Worm (Caenorhabditis elegans) whole organism, late embryonic: ENCODE measurements around the gene F09F9.5.
A peak's percentile ranks its signal among the peaks of the same experiment; 100 is the strongest.

Source experiments
- F13H6.1 ChIP-seq: sonication (generic microtip); optimal IDR thresholded peaks from 2 replicates; lab custom pipeline; 2016; ENCODE audit warnings: missing genetic modification characterization, missing compliant biosample characterization
- K09A11.1 ChIP-seq: sonication (generic microtip); optimal IDR thresholded peaks from 2 replicates; lab custom pipeline; 2017; ENCODE audit warnings: antibody characterized with exemption, mild to moderate bottlenecking, missing genetic modification characterization, missing compliant biosample characterization; ENCODE audit not compliant: insufficient read depth
- Y22D7AL.16 ChIP-seq: sonication (generic microtip); optimal IDR thresholded peaks from 2 replicates; lab custom pipeline; 2016; ENCODE audit warnings: missing genetic modification characterization, missing compliant biosample characterization
- ahr-1 ChIP-seq: sonication (generic microtip); optimal IDR thresholded peaks from 2 replicates; lab custom pipeline; 2016; ENCODE audit warnings: missing genetic modification characterization, missing compliant biosample characterization
- ceh-18 ChIP-seq: sonication (generic microtip); optimal IDR thresholded peaks from 2 replicates; lab custom pipeline; 2016; ENCODE audit warnings: missing genetic modification characterization, missing compliant biosample characterization
- ceh-24 ChIP-seq: sonication (generic microtip); optimal IDR thresholded peaks from 2 replicates; lab custom pipeline; 2016; ENCODE audit warnings: mild to moderate bottlenecking, missing genetic modification characterization, missing compliant biosample characterization
- ceh-31 ChIP-seq: sonication (generic microtip); optimal IDR thresholded peaks from 2 replicates; lab custom pipeline; 2016; ENCODE audit warnings: missing genetic modification characterization, missing compliant biosample characterization
- ceh-45 ChIP-seq: fragments of 200-800 bp; sonication (Bioruptor generic); IDR thresholded peaks from 2 replicates; pipeline ENCODE4 v1.3.6; 2022; ENCODE audit warnings: missing genetic modification reagents, missing genetic modification characterization, missing compliant biosample characterization
- ceh-48 ChIP-seq: sonication (generic microtip); optimal IDR thresholded peaks from 2 replicates; lab custom pipeline; 2016; ENCODE audit warnings: missing genetic modification characterization, inconsistent platforms, missing compliant biosample characterization
- che-1 ChIP-seq: sonication (generic microtip); optimal IDR thresholded peaks from 2 replicates; lab custom pipeline; 2016; ENCODE audit warnings: mild to moderate bottlenecking, missing genetic modification characterization, missing compliant biosample characterization
- dve-1 ChIP-seq: sonication (generic microtip); optimal IDR thresholded peaks from 2 replicates; lab custom pipeline; 2017; ENCODE audit warnings: antibody characterized with exemption, mild to moderate bottlenecking, missing genetic modification characterization, missing compliant biosample characterization
- fkh-10 ChIP-seq: fragments of 150-350 bp; optimal IDR thresholded peaks from 2 replicates; lab custom pipeline; 2014; ENCODE audit warnings: missing biosample characterization, missing genetic modification reagents, missing genetic modification characterization
- gmeb-2 ChIP-seq: sonication (generic microtip); optimal IDR thresholded peaks from 2 replicates; lab custom pipeline; 2016; ENCODE audit warnings: missing genetic modification characterization, inconsistent platforms, missing compliant biosample characterization
- hlh-15 ChIP-seq: sonication (generic microtip); optimal IDR thresholded peaks from 2 replicates; lab custom pipeline; 2016; ENCODE audit warnings: missing genetic modification characterization, missing compliant biosample characterization
- hlh-6 ChIP-seq: sonication (generic microtip); optimal IDR thresholded peaks from 2 replicates; lab custom pipeline; 2016; ENCODE audit warnings: missing genotype, missing genetic modification characterization, missing compliant biosample characterization
- hlh-8 ChIP-seq: sonication (generic microtip); optimal IDR thresholded peaks from 2 replicates; lab custom pipeline; 2016; ENCODE audit warnings: missing genotype, missing genetic modification characterization, missing compliant biosample characterization
- nhr-11 ChIP-seq: fragments of 150-350 bp; optimal IDR thresholded peaks from 2 replicates; lab custom pipeline; 2014; ENCODE audit warnings: missing biosample characterization, missing genetic modification characterization
- npax-4 ChIP-seq: sonication (generic microtip); optimal IDR thresholded peaks from 2 replicates; lab custom pipeline; 2016; ENCODE audit warnings: missing genetic modification characterization, missing compliant biosample characterization
- odd-2 ChIP-seq: sonication (generic microtip); optimal IDR thresholded peaks from 2 replicates; lab custom pipeline; 2017; ENCODE audit warnings: antibody characterized with exemption, mild to moderate bottlenecking, missing genetic modification characterization, missing compliant biosample characterization
- pag-3 ChIP-seq: sonication (generic microtip); optimal IDR thresholded peaks from 2 replicates; lab custom pipeline; 2016; ENCODE audit warnings: missing compliant biosample characterization, missing genetic modification characterization, borderline replicate concordance
- pat-9 ChIP-seq: fragments of 200-800 bp; sonication (Bioruptor generic); optimal IDR thresholded peaks from 2 replicates; lab custom pipeline; 2018; ENCODE audit warnings: mild to moderate bottlenecking, missing genetic modification characterization, moderate library complexity, missing compliant biosample characterization
- pqm-1 ChIP-seq: sonication (generic microtip); optimal IDR thresholded peaks from 2 replicates; lab custom pipeline; 2016; ENCODE audit warnings: missing genetic modification characterization, missing compliant biosample characterization
- pros-1 ChIP-seq: fragments of 150-350 bp; optimal IDR thresholded peaks from 2 replicates; lab custom pipeline; 2014; ENCODE audit warnings: missing biosample characterization, missing genetic modification reagents, missing genetic modification characterization
- rnt-1 ChIP-seq: sonication (generic microtip); optimal IDR thresholded peaks from 2 replicates; lab custom pipeline; 2016; ENCODE audit warnings: missing genetic modification characterization, missing compliant biosample characterization
- sdc-2 ChIP-seq: sonication (generic microtip); optimal IDR thresholded peaks from 2 replicates; lab custom pipeline; 2016; ENCODE audit warnings: missing genotype, missing genetic modification characterization, missing compliant biosample characterization
- sox-4 ChIP-seq: sonication (generic microtip); optimal IDR thresholded peaks from 2 replicates; lab custom pipeline; 2017; ENCODE audit warnings: mild to moderate bottlenecking, missing genetic modification characterization, inconsistent platforms, missing compliant biosample characterization
- syd-9 ChIP-seq: sonication (generic microtip); optimal IDR thresholded peaks from 2 replicates; lab custom pipeline; 2016; ENCODE audit warnings: mild to moderate bottlenecking, missing genetic modification characterization, moderate library complexity, missing compliant biosample characterization
- tbx-2 ChIP-seq: sonication (generic microtip); optimal IDR thresholded peaks from 2 replicates; lab custom pipeline; 2016; ENCODE audit warnings: missing genetic modification characterization, missing compliant biosample characterization
- unc-3 ChIP-seq, 2 experiments: fragments of 200-800 bp in 1 of 2; sonication (Bioruptor generic) in 1 of 2; sonication (generic microtip) in 1 of 2; conservative IDR thresholded peaks in 1 of 2; optimal IDR thresholded peaks in 1 of 2; 2 replicates each; pipeline versions ENCODE4 v1.3.6 to Lab custom; 2016 to 2022; ENCODE audit warnings: missing compliant biosample characterization in 2 of 2, missing genetic modification characterization in 2 of 2, missing genetic modification reagents in 1 of 2
- unc-42 ChIP-seq: sonication (generic microtip); optimal IDR thresholded peaks from 2 replicates; lab custom pipeline; 2016; ENCODE audit warnings: missing genotype, missing genetic modification characterization, missing compliant biosample characterization
- unc-55 ChIP-seq: sonication (generic microtip); optimal IDR thresholded peaks from 2 replicates; lab custom pipeline; 2017; ENCODE audit warnings: missing biosample characterization, missing genetic modification reagents, missing genetic modification characterization
- unc-86 ChIP-seq: sonication (generic microtip); optimal IDR thresholded peaks from 2 replicates; lab custom pipeline; 2016; ENCODE audit warnings: missing genetic modification characterization, missing compliant biosample characterization
- zip-5 ChIP-seq: sonication (generic microtip); optimal IDR thresholded peaks from 2 replicates; lab custom pipeline; 2016; ENCODE audit warnings: missing genetic modification characterization, missing compliant biosample characterization

The F09F9.5 gene

DNA sequence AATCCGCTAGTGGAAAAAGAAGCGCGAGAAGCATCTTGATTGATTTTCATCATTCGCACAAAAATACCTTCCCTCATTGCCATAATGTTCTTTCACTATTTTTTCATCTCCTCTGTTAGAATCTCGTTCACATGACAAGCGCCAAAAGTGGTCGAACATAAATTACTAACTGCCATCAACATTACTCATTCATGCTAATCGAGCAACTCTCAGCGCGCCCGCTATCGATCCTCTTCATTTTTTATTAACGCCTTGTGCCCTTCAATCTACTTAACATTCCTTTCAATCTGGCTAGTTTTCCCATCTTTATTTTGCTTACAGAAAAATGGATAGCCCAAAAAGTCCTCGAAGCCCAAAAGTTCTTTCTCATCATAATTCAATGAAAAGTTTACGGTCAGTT lies at the start of gene F09F9.5:
Gene F09F9.5 (plus strand): TSS at position 301 of the 400 bp plus-strand sequence.
- no peak for TF ChIP-seq ceh-48 (tag; lab: Kevin White, UChicago)

DNA sequence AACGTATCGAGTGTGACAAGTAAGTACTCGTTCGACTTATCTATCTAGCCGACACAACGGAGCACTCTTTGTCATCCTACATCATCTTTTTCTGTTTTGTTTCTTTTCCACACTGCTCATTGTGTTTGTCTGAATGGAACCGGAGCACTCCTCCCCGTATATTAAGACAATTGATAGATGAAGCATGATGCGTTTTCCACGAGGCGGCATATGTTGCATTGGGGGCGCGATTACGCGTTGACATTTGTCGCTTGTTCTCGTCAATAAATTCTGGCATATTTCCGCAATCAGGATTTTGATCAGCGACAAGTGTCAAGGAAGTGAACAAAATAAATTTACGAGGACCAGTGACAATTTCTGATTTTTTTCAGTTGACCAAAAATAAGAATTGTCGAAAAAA lies 49.5 kb upstream of the F09F9.5 start:
- TF ChIP-seq unc-55 (GFP tag; lab: Kevin White, UChicago) (peak; percentile 84), rnt-1 (tag; lab: Kevin White, UChicago) (peak; percentile 45), ceh-45 (GFP tag; lab: Robert Waterston, UW) (no peak), ceh-18 (peak; percentile 16)
- TF ChIP-seq, all 69 proteins: peak for 3

DNA sequence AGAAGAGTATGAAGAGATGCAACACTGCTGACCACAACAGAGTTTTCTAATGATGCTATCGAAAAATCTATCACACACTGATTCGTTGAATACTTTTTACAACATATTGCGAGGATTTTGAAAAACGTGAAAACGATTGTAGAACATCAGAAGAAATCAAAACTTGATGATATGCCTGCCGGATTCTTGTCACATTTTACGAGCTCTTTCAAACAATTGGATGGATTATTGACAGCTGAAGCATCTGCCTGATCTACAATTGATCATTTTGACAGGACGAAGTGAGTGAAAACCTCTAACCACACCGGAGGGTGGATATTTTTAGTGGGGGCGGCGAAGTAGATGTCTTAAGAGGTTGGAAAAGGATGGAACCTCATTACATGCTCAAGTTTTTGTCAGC lies 45.2 kb upstream of the F09F9.5 start:
- TF ChIP-seq unc-55 (GFP tag; lab: Kevin White, UChicago) (peak; percentile 92), unc-3 (GFP tag; conservative IDR thresholded peaks at IDR 0.05; lab: Robert Waterston, UW) (no peak), unc-3 (tag; optimal IDR thresholded peaks at IDR 0.05; lab: Kevin White, UChicago) (no peak)

ce11 chrX:4075934-4076333 lies 41.8 kb upstream of the F09F9.5 start:
- TF ChIP-seq che-1 (tag; lab: Kevin White, UChicago) (no peak), unc-55 (GFP tag; lab: Kevin White, UChicago) (peak; percentile 69)

ce11 chrX:4079264-4079663 lies 38.5 kb upstream of the F09F9.5 start, which contains the start of gene T06F4.1:
TSS of gene T06F4.1 (minus strand) at chrX:4079364.
- TF ChIP-seq tbx-2 (tag; lab: Kevin White, UChicago) = no peak
- TF ChIP-seq unc-86 (tag; lab: Kevin White, UChicago) = no peak
- TF ChIP-seq npax-4 (tag; lab: Kevin White, UChicago) = no peak
- TF ChIP-seq pros-1 (tag; lab: Kevin White, UChicago) = no peak
- TF ChIP-seq sox-4 (tag; lab: Kevin White, UChicago) = no peak
- no peak for TF ChIP-seq ceh-18
- TF ChIP-seq che-1 (tag; lab: Kevin White, UChicago) = no peak
- TF ChIP-seq unc-55 (GFP tag; lab: Kevin White, UChicago) = no peak

DNA sequence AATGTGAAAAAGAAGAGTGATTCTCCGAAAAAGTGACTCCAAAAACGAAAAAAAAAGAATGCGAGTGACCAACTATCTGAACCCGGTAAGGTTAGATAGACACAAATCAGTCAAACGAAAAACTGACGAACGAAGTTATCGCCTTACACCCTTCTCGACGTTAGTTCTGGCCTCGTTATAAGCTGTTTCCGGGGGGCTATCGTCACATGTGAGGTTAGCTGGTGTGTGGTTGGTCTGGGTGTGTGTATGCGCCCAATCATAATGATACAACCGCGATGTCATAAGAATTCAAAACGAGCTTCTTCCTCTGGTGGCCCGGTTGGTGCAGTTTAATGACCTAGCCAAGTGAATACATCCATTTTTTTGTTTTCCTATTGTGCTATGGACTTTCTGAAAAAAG lies 32.2 kb upstream of the F09F9.5 start:
- no peak for TF ChIP-seq gmeb-2 (tag; lab: Kevin White, UChicago)
- TF ChIP-seq dve-1 (tag; lab: Kevin White, UChicago) = no peak
- TF ChIP-seq zip-5 (tag; lab: Kevin White, UChicago) = no peak
- TF ChIP-seq pag-3 = no peak
- TF ChIP-seq ceh-24 = no peak
- no peak for TF ChIP-seq ceh-45 (GFP tag; lab: Robert Waterston, UW)
- no peak for TF ChIP-seq nhr-11 (tag; lab: Kevin White, UChicago)
- TF ChIP-seq npax-4 (tag; lab: Kevin White, UChicago) = no peak
- no peak for TF ChIP-seq hlh-6 (tag; lab: Kevin White, UChicago)
- TF ChIP-seq F13H6.1 (tag; lab: Kevin White, UChicago) = no peak
- no peak for TF ChIP-seq tbx-2 (tag; lab: Kevin White, UChicago)
- TF ChIP-seq sox-4 (tag; lab: Kevin White, UChicago) = no peak
- no peak for TF ChIP-seq che-1 (tag; lab: Kevin White, UChicago)
- no peak for TF ChIP-seq odd-2 (tag; lab: Kevin White, UChicago)
- TF ChIP-seq K09A11.1 (tag; lab: Kevin White, UChicago) = no peak
- TF ChIP-seq unc-42 = no peak
- TF ChIP-seq pros-1 (tag; lab: Kevin White, UChicago) = no peak

DNA sequence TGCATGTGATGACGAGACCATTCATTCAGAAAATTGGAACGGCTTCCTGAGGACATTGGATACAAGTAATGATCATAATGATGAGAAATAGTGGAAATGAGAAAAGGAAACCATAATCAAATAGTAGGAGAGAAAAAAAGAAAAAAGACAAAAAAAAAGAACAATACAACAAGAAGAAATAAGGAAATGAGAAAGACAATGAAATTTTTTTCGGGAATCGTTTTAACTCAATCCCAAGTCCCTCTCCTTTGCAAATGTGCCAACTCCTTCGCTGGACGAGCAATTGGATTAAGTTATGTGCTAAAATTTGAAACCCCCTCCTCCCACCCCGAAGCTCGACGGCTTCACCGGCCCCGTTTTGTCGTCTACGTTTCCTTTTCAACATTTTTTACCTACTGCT lies 28.8 kb upstream of the F09F9.5 start:
- TF ChIP-seq ceh-45 (GFP tag; lab: Robert Waterston, UW) (no peak), pqm-1 (tag; lab: Kevin White, UChicago) (no peak), hlh-8 (tag; lab: Kevin White, UChicago) (no peak), hlh-15 (tag; lab: Kevin White, UChicago) (no peak), gmeb-2 (tag; lab: Kevin White, UChicago) (no peak), Y22D7AL.16 (tag; lab: Kevin White, UChicago) (no peak), ceh-31 (peak; percentile 23), unc-42 (peak; percentile 90), syd-9 (tag; lab: Kevin White, UChicago) (no peak), fkh-10 (GFP tag; lab: Kevin White, UChicago) (no peak), sdc-2 (no peak), unc-86 (tag; lab: Kevin White, UChicago) (no peak), ahr-1 (tag; lab: Kevin White, UChicago) (no peak), pat-9 (tag; lab: Kevin White, UChicago) (no peak)
- TF ChIP-seq, all 69 proteins: peak for 2
